Worm (Caenorhabditis elegans): ENCODE data around the gene Y60A3A.8.

Y60A3A.8 gene

DNA sequence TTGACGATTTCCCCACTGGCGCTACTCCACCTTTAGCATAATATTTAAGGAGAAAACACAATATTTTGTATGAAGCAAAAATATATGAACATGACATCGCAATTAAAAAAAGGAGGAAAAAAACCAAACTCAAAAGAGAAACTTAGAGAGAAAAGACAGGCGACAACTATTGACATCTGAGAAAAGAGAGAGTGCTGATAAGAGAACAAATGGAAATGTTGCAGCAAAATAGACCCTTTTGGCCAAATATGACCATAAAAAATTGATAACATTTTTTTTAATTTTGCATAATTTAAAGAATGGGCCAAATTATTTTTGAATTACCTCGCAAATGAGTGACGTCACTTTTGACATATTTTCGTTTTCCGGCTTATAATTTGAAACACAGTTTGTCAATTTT, 44.9 kb downstream of the Y60A3A.8 start:
- TF ChIP-seq mes-2 (tag; optimal IDR thresholded peaks at IDR 0.05; ENCODE audit: poor library complexity, severe bottlenecking) = no peak
- no peak for TF ChIP-seq snpc-4 (tag; optimal IDR thresholded peaks at IDR 0.05)
- TF ChIP-seq dmd-6 (GFP tag; IDR thresholded peaks at IDR 0.05) = no peak
- TF ChIP-seq lim-7 (GFP tag; IDR thresholded peaks at IDR 0.05) = no peak
- TF ChIP-seq tag-97 (GFP tag; IDR thresholded peaks at IDR 0.05) = no peak
- TF ChIP-seq nhr-11 (tag; optimal IDR thresholded peaks at IDR 0.05) = no peak
- TF ChIP-seq daf-16 (GFP tag; optimal IDR thresholded peaks at IDR 0.05) = no peak
- peak; percentile 64 for TF ChIP-seq daf-16 (tag; optimal IDR thresholded peaks at IDR 0.05)
- TF ChIP-seq ceh-28 (tag; optimal IDR thresholded peaks at IDR 0.05) = no peak
- TF ChIP-seq pqm-1 (tag; optimal IDR thresholded peaks at IDR 0.05) = peak; percentile 77
- TF ChIP-seq ztf-7 (tag; optimal IDR thresholded peaks at IDR 0.05) = no peak
- no peak for TF ChIP-seq egl-27 (tag; optimal IDR thresholded peaks at IDR 0.05)
- TF ChIP-seq attf-4 (tag; optimal IDR thresholded peaks at IDR 0.05) = no peak
- TF ChIP-seq arid-1 (GFP tag; conservative IDR thresholded peaks at IDR 0.05) = no peak
- no peak for TF ChIP-seq dve-1 (tag; optimal IDR thresholded peaks at IDR 0.05; ENCODE audit: insufficient read depth)
- TF ChIP-seq lin-13 (GFP tag; optimal IDR thresholded peaks at IDR 0.05) = no peak
- TF ChIP-seq dmd-8 (GFP tag; IDR thresholded peaks at IDR 0.05) = no peak
- no peak for TF ChIP-seq mep-1 (tag; optimal IDR thresholded peaks at IDR 0.05)
- no peak for TF ChIP-seq lin-15B (tag; optimal IDR thresholded peaks at IDR 0.05)
- TF ChIP-seq unc-62 (GFP tag; optimal IDR thresholded peaks at IDR 0.05 in 1 of 2) = peak in 1 of 2 experiments; percentile 27
- TF ChIP-seq unc-62 (tag; optimal IDR thresholded peaks at IDR 0.05) = no peak
- no peak for TF ChIP-seq ceh-62 (tag; optimal IDR thresholded peaks at IDR 0.05)

DNA sequence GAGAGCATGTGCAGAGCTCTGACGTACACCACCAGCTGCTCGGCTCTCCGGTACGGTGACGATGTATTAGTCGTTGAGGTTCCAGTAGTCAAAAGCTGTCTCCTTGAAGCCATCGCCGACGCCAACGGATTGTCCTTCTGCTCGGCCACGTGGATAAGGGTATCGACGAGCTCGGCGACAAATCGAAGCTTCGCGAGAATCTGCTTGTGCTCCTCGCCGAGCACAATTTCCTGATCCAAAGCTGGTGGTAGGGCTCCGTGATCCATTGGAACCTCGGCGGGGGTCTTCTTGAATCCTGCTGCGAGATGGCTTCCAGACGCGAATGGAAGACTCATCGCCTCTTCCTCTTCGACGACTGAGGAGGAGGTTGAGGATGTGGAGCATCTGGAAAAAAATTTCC, 47.7 kb downstream of the Y60A3A.8 start:
- TF ChIP-seq egl-43 (GFP tag; IDR thresholded peaks at IDR 0.05) (no peak), lin-1 (GFP tag; IDR thresholded peaks at IDR 0.05) (no peak), lsy-2 (tag; optimal IDR thresholded peaks at IDR 0.05) (no peak), ceh-32 (tag; optimal IDR thresholded peaks at IDR 0.05; ENCODE audit: poor library complexity) (no peak), spr-1 (tag; optimal IDR thresholded peaks at IDR 0.05) (no peak), duxl-1 (tag; optimal IDR thresholded peaks at IDR 0.05; ENCODE audit: poor library complexity) (no peak), set-16 (GFP tag; IDR thresholded peaks at IDR 0.05) (peak; percentile 83), hmg-1.1 (GFP tag; IDR thresholded peaks at IDR 0.05) (0 out of 2 replicates have a peak, but pooled peaks have one; percentile 10), daf-12 (tag; optimal IDR thresholded peaks at IDR 0.05) (no peak), tra-1 (GFP tag; IDR thresholded peaks at IDR 0.05) (no peak)

DNA sequence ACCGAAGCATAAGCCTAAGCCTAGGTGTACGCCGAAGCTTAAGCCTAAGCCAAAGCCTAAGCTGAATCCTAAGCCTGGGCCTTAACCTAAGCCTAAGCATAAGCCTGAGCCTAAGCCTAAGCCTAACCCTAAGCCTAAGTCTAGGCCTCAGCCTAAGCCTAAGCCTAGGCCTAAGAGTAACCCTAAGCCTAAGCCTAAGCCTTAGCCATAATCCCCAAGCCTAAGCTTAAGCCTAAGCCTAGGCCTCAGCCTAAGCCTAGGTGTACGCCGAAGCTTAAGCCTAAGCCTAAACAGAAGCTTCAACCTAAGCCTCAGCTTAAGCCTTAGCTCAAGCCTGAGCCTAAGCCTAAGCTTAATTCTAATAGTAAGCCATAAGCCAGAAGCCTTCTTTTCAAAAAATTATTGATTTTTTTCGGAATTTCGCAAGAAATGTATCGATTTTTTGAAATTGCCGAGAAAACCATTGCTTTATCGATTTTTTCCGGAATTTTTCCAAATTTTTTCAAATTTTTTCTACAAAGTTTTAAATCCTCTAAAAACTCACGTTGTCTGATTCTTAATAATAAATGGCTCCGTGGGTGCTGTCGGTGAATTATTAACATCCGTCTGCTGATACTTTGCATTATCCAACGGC, 48.5 kb downstream of the Y60A3A.8 start:
- TF ChIP-seq mdt-29 (GFP tag; IDR thresholded peaks at IDR 0.05) (no peak), php-3 (GFP tag; IDR thresholded peaks at IDR 0.05) (0 out of 2 replicates have a peak, but pooled peaks have one; percentile 14), D1046.2 (GFP tag; IDR thresholded peaks at IDR 0.05) (no peak), nhr-77 (tag; optimal IDR thresholded peaks at IDR 0.05) (no peak), mes-2 (tag; optimal IDR thresholded peaks at IDR 0.05; ENCODE audit: poor library complexity, severe bottlenecking) (no peak), dmd-6 (GFP tag; IDR thresholded peaks at IDR 0.05) (no peak), unc-62 (GFP tag; optimal IDR thresholded peaks at IDR 0.05 in 1 of 2) (peak in 1 of 2 experiments; percentile 70), unc-62 (tag; optimal IDR thresholded peaks at IDR 0.05) (no peak), daf-19 (GFP tag; conservative IDR thresholded peaks at IDR 0.05) (no peak), pqm-1 (tag; optimal IDR thresholded peaks at IDR 0.05) (no peak), F44E2.7 (GFP tag; IDR thresholded peaks at IDR 0.05) (peak; percentile 79; the same call in 1 of the 2 replicates), hlh-11 (tag; optimal IDR thresholded peaks at IDR 0.05) (no peak), lin-13 (GFP tag; optimal IDR thresholded peaks at IDR 0.05) (no peak), nhr-76 (tag; optimal IDR thresholded peaks at IDR 0.05) (no peak), dmd-8 (GFP tag; IDR thresholded peaks at IDR 0.05) (0 out of 2 replicates have a peak, but pooled peaks have one; percentile 44), dmd-9 (GFP tag; IDR thresholded peaks at IDR 0.05) (no peak), aly-2 (tag; optimal IDR thresholded peaks at IDR 0.05) (no peak), Y5F2A.4 (GFP tag; optimal IDR thresholded peaks at IDR 0.05) (no peak), dve-1 (tag; optimal IDR thresholded peaks at IDR 0.05; ENCODE audit: insufficient read depth) (no peak), ama-1 (optimal IDR thresholded peaks at IDR 0.05) (no peak), tra-1 (GFP tag; IDR thresholded peaks at IDR 0.05) (no peak), ceh-32 (tag; optimal IDR thresholded peaks at IDR 0.05; ENCODE audit: poor library complexity) (no peak), R02D3.7 (tag; optimal IDR thresholded peaks at IDR 0.05) (no peak), ceh-20 (GFP tag; IDR thresholded peaks at IDR 0.05) (no peak), T20F7.1 (GFP tag; optimal IDR thresholded peaks at IDR 0.05) (no peak), set-16 (GFP tag; IDR thresholded peaks at IDR 0.05) (no peak), nhr-25 (tag; optimal IDR thresholded peaks at IDR 0.05; ENCODE audit: borderline replicate concordance, insufficient read depth) (no peak)

All from whole organism, L4 larva.